Worm (Caenorhabditis elegans): ENCODE results near the gene lin-29.

ce11 chrII:11923620-11924298 lies 11.4 kb downstream of the lin-29 start:
- TF ChIP-seq sem-2 (GFP tag; optimal IDR thresholded peaks at IDR 0.05): no peak
- TF ChIP-seq nhr-28 (tag; optimal IDR thresholded peaks at IDR 0.05): no peak
- TF ChIP-seq unc-39 (tag; optimal IDR thresholded peaks at IDR 0.05): no peak
- no peak for TF ChIP-seq ztf-11 (tag; optimal IDR thresholded peaks at IDR 0.05)
- no peak for TF ChIP-seq unc-62 (GFP tag; optimal IDR thresholded peaks at IDR 0.05)
